Worm (Caenorhabditis elegans) whole organism, late embryonic: ENCODE data around the gene F35E12.10.

Experiments
- C38D4.7 ChIP-seq: fragments of 200-800 bp; sonication (Bioruptor generic); optimal IDR thresholded peaks from 2 replicates; lab custom pipeline; 2018; ENCODE audit warnings: mild to moderate bottlenecking, missing genetic modification characterization, moderate library complexity, missing compliant biosample characterization
- F13H6.1 ChIP-seq: sonication (generic microtip); optimal IDR thresholded peaks from 2 replicates; lab custom pipeline; 2016; ENCODE audit warnings: missing genetic modification characterization, missing compliant biosample characterization
- K02D7.2 ChIP-seq: sonication (generic microtip); optimal IDR thresholded peaks from 2 replicates; lab custom pipeline; 2017; ENCODE audit warnings: mild to moderate bottlenecking, missing genetic modification characterization, missing compliant biosample characterization
- ahr-1 ChIP-seq: sonication (generic microtip); optimal IDR thresholded peaks from 2 replicates; lab custom pipeline; 2016; ENCODE audit warnings: missing genetic modification characterization, missing compliant biosample characterization
- ama-1 ChIP-seq: fragments of 150-350 bp; optimal IDR thresholded peaks from 2 replicates; lab custom pipeline; 2014
- ceh-14 ChIP-seq: sonication (generic microtip); optimal IDR thresholded peaks from 2 replicates; lab custom pipeline; 2016; ENCODE audit warnings: missing genotype, missing genetic modification characterization, missing compliant biosample characterization
- ceh-19 ChIP-seq: fragments of 200-800 bp; sonication (Bioruptor generic); optimal IDR thresholded peaks from 2 replicates; lab custom pipeline; 2018; ENCODE audit warnings: mild to moderate bottlenecking, missing genetic modification characterization, missing compliant biosample characterization
- ceh-2 ChIP-seq: sonication (generic microtip); optimal IDR thresholded peaks from 2 replicates; lab custom pipeline; 2016; ENCODE audit warnings: missing genotype, missing genetic modification characterization, missing compliant biosample characterization
- ceh-22 ChIP-seq: sonication (generic microtip); optimal IDR thresholded peaks from 2 replicates; lab custom pipeline; 2017; ENCODE audit warnings: missing biosample characterization, missing genetic modification characterization
- ceh-24 ChIP-seq: sonication (generic microtip); optimal IDR thresholded peaks from 2 replicates; lab custom pipeline; 2016; ENCODE audit warnings: mild to moderate bottlenecking, missing genetic modification characterization, missing compliant biosample characterization
- ceh-30 ChIP-seq: fragments of 150-350 bp; optimal IDR thresholded peaks from 2 replicates; lab custom pipeline; 2014; ENCODE audit warnings: missing biosample characterization, missing genetic modification characterization
- ceh-31 ChIP-seq: sonication (generic microtip); optimal IDR thresholded peaks from 2 replicates; lab custom pipeline; 2016; ENCODE audit warnings: missing genetic modification characterization, missing compliant biosample characterization
- ceh-48 ChIP-seq: sonication (generic microtip); optimal IDR thresholded peaks from 2 replicates; lab custom pipeline; 2016; ENCODE audit warnings: missing genetic modification characterization, inconsistent platforms, missing compliant biosample characterization
- ceh-6 ChIP-seq: fragments of 200-800 bp; sonication (Bioruptor generic); optimal IDR thresholded peaks from 2 replicates; lab custom pipeline; 2018; ENCODE audit warnings: mild to moderate bottlenecking, missing genetic modification characterization, missing compliant biosample characterization
- ceh-9 ChIP-seq: sonication (generic microtip); optimal IDR thresholded peaks from 2 replicates; lab custom pipeline; 2016; ENCODE audit warnings: mild to moderate bottlenecking, missing genetic modification characterization, inconsistent platforms, missing compliant biosample characterization
- dmd-4 ChIP-seq: sonication (generic microtip); optimal IDR thresholded peaks from 2 replicates; lab custom pipeline; 2016; ENCODE audit warnings: borderline replicate concordance, missing genetic modification characterization, missing compliant biosample characterization
- dve-1 ChIP-seq: sonication (generic microtip); optimal IDR thresholded peaks from 2 replicates; lab custom pipeline; 2017; ENCODE audit warnings: antibody characterized with exemption, mild to moderate bottlenecking, missing genetic modification characterization, missing compliant biosample characterization
- elt-2 ChIP-seq: sonication (generic microtip); optimal IDR thresholded peaks from 2 replicates; lab custom pipeline; 2016; ENCODE audit warnings: missing genetic modification reagents, missing genetic modification characterization, missing compliant biosample characterization
- eyg-1 ChIP-seq: sonication (generic microtip); optimal IDR thresholded peaks from 2 replicates; lab custom pipeline; 2016; ENCODE audit warnings: missing genotype, missing genetic modification characterization, missing compliant biosample characterization
- fkh-10 ChIP-seq: fragments of 150-350 bp; optimal IDR thresholded peaks from 2 replicates; lab custom pipeline; 2014; ENCODE audit warnings: missing biosample characterization, missing genetic modification reagents, missing genetic modification characterization
- hlh-15 ChIP-seq: sonication (generic microtip); optimal IDR thresholded peaks from 2 replicates; lab custom pipeline; 2016; ENCODE audit warnings: missing genetic modification characterization, missing compliant biosample characterization
- hlh-6 ChIP-seq: sonication (generic microtip); optimal IDR thresholded peaks from 2 replicates; lab custom pipeline; 2016; ENCODE audit warnings: missing genotype, missing genetic modification characterization, missing compliant biosample characterization
- hlh-8 ChIP-seq: sonication (generic microtip); optimal IDR thresholded peaks from 2 replicates; lab custom pipeline; 2016; ENCODE audit warnings: missing genotype, missing genetic modification characterization, missing compliant biosample characterization
- lim-6 ChIP-seq: sonication (generic microtip); optimal IDR thresholded peaks from 2 replicates; lab custom pipeline; 2016; ENCODE audit warnings: missing genetic modification characterization, missing compliant biosample characterization
- lin-11 ChIP-seq: fragments of 200-800 bp; sonication (Bioruptor generic); optimal IDR thresholded peaks from 2 replicates; lab custom pipeline; 2018; ENCODE audit warnings: mild to moderate bottlenecking, missing genetic modification characterization, missing compliant biosample characterization
- madf-2 ChIP-seq: sonication (generic microtip); optimal IDR thresholded peaks from 2 replicates; lab custom pipeline; 2017; ENCODE audit warnings: missing genetic modification characterization, missing compliant biosample characterization
- mec-3 ChIP-seq: sonication (generic microtip); optimal IDR thresholded peaks from 2 replicates; lab custom pipeline; 2016; ENCODE audit warnings: borderline replicate concordance, missing genetic modification characterization, missing compliant biosample characterization
- nhr-11 ChIP-seq: fragments of 150-350 bp; optimal IDR thresholded peaks from 2 replicates; lab custom pipeline; 2014; ENCODE audit warnings: missing biosample characterization, missing genetic modification characterization
- nhr-232 ChIP-seq: sonication (generic microtip); optimal IDR thresholded peaks from 2 replicates; lab custom pipeline; 2016; ENCODE audit warnings: missing genetic modification characterization, missing compliant biosample characterization
- npax-4 ChIP-seq: sonication (generic microtip); optimal IDR thresholded peaks from 2 replicates; lab custom pipeline; 2016; ENCODE audit warnings: missing genetic modification characterization, missing compliant biosample characterization
- odd-2 ChIP-seq: sonication (generic microtip); optimal IDR thresholded peaks from 2 replicates; lab custom pipeline; 2017; ENCODE audit warnings: antibody characterized with exemption, mild to moderate bottlenecking, missing genetic modification characterization, missing compliant biosample characterization
- pat-9 ChIP-seq: fragments of 200-800 bp; sonication (Bioruptor generic); optimal IDR thresholded peaks from 2 replicates; lab custom pipeline; 2018; ENCODE audit warnings: mild to moderate bottlenecking, missing genetic modification characterization, moderate library complexity, missing compliant biosample characterization
- pax-1 ChIP-seq: fragments of 150-350 bp; optimal IDR thresholded peaks from 2 replicates; lab custom pipeline; 2014; ENCODE audit warnings: missing biosample characterization, missing genetic modification characterization
- pqm-1 ChIP-seq: sonication (generic microtip); optimal IDR thresholded peaks from 2 replicates; lab custom pipeline; 2016; ENCODE audit warnings: missing genetic modification characterization, missing compliant biosample characterization
- ref-2 ChIP-seq: sonication (generic microtip); optimal IDR thresholded peaks from 2 replicates; lab custom pipeline; 2016; ENCODE audit warnings: missing genetic modification characterization, missing compliant biosample characterization
- rnt-1 ChIP-seq: sonication (generic microtip); optimal IDR thresholded peaks from 2 replicates; lab custom pipeline; 2016; ENCODE audit warnings: missing genetic modification characterization, missing compliant biosample characterization
- sdc-2 ChIP-seq: sonication (generic microtip); optimal IDR thresholded peaks from 2 replicates; lab custom pipeline; 2016; ENCODE audit warnings: missing genotype, missing genetic modification characterization, missing compliant biosample characterization
- sox-2 ChIP-seq: fragments of 200-800 bp; sonication (Bioruptor generic); IDR thresholded peaks from 2 replicates; pipeline ENCODE4 v1.3.6; 2022; ENCODE audit warnings: missing genetic modification reagents, missing genetic modification characterization, missing compliant biosample characterization
- sox-4 ChIP-seq: sonication (generic microtip); optimal IDR thresholded peaks from 2 replicates; lab custom pipeline; 2017; ENCODE audit warnings: mild to moderate bottlenecking, missing genetic modification characterization, inconsistent platforms, missing compliant biosample characterization
- tbx-2 ChIP-seq: sonication (generic microtip); optimal IDR thresholded peaks from 2 replicates; lab custom pipeline; 2016; ENCODE audit warnings: missing genetic modification characterization, missing compliant biosample characterization
- tbx-7 ChIP-seq: sonication (generic microtip); optimal IDR thresholded peaks from 2 replicates; lab custom pipeline; 2016; ENCODE audit warnings: missing genotype, missing genetic modification characterization, missing compliant biosample characterization
- unc-3 ChIP-seq, 2 experiments: fragments of 200-800 bp in 1 of 2; sonication (Bioruptor generic) in 1 of 2; sonication (generic microtip) in 1 of 2; conservative IDR thresholded peaks in 1 of 2; optimal IDR thresholded peaks in 1 of 2; 2 replicates each; pipeline versions ENCODE4 v1.3.6 to Lab custom; 2016 to 2022; ENCODE audit warnings: missing compliant biosample characterization in 2 of 2, missing genetic modification characterization in 2 of 2, missing genetic modification reagents in 1 of 2
- unc-42 ChIP-seq: sonication (generic microtip); optimal IDR thresholded peaks from 2 replicates; lab custom pipeline; 2016; ENCODE audit warnings: missing genotype, missing genetic modification characterization, missing compliant biosample characterization
- zip-5 ChIP-seq: sonication (generic microtip); optimal IDR thresholded peaks from 2 replicates; lab custom pipeline; 2016; ENCODE audit warnings: missing genetic modification characterization, missing compliant biosample characterization

The F35E12.10 gene

ce11 chrV:13725574-13725973 lies 23.0 kb downstream of the F35E12.10 start, which contains the start of gene fbxa-181:
fbxa-181 (plus strand) TSS chrV:13725874.
- TF ChIP-seq ceh-14, result no peak
- no peak for TF ChIP-seq npax-4
- no peak for TF ChIP-seq ahr-1 (tag; lab: Kevin White, UChicago)
- no peak for TF ChIP-seq tbx-7

ce11 chrV:13724781-13725180 lies 23.8 kb downstream of the F35E12.10 start, which contains the start of gene F35E12.2:
F35E12.2 (minus strand) TSS chrV:13724881.
- TF ChIP-seq lim-6 (tag; lab: Kevin White, UChicago) (no peak), C38D4.7 (GFP tag; lab: Kevin White, UChicago) (no peak), K02D7.2 (tag; lab: Kevin White, UChicago) (no peak), lin-11 (tag; lab: Kevin White, UChicago) (no peak), ceh-19 (GFP tag; lab: Kevin White, UChicago) (no peak), ceh-22 (tag; lab: Kevin White, UChicago) (no peak), dmd-4 (tag; lab: Kevin White, UChicago) (no peak), zip-5 (tag; lab: Kevin White, UChicago) (no peak), ceh-31 (tag; lab: Kevin White, UChicago) (no peak), ama-1 (lab: Kevin White, UChicago) (no peak), npax-4 (no peak), F13H6.1 (tag; lab: Kevin White, UChicago) (no peak), ceh-6 (GFP tag; lab: Kevin White, UChicago) (no peak), pat-9 (no peak), ref-2 (tag; lab: Kevin White, UChicago) (no peak), ceh-30 (tag; lab: Kevin White, UChicago) (no peak), odd-2 (tag; lab: Kevin White, UChicago) (no peak), ceh-2 (tag; lab: Kevin White, UChicago) (no peak)
- TF ChIP-seq, all 69 proteins: peak for 0

ce11 chrV:13716531-13716930 lies 32.0 kb downstream of the F35E12.10 start, which contains the start of gene T01D3.6:
T01D3.6 (plus strand) TSS chrV:13716824.
- TF ChIP-seq fkh-10 (GFP tag; lab: Kevin White, UChicago) (no peak), mec-3 (no peak), F13H6.1 (tag; lab: Kevin White, UChicago) (no peak), lin-11 (tag; lab: Kevin White, UChicago) (no peak), pqm-1 (no peak), hlh-8 (tag; lab: Kevin White, UChicago) (no peak), C38D4.7 (GFP tag; lab: Kevin White, UChicago) (no peak), K02D7.2 (tag; lab: Kevin White, UChicago) (no peak), sox-2 (GFP tag; lab: Robert Waterston, UW) (no peak), nhr-232 (tag; lab: Kevin White, UChicago) (no peak)

- no peak for TF ChIP-seq C38D4.7 (GFP tag; lab: Kevin White, UChicago)
- TF ChIP-seq ceh-48 (tag; lab: Kevin White, UChicago), result no peak
- no peak for TF ChIP-seq fkh-10 (GFP tag; lab: Kevin White, UChicago)
- no peak for TF ChIP-seq ceh-22 (tag; lab: Kevin White, UChicago)
- TF ChIP-seq tbx-7, result peak; percentile 95
- no peak for TF ChIP-seq nhr-11
- peak; percentile 89 for TF ChIP-seq pqm-1
- peak; percentile 92 for TF ChIP-seq rnt-1 (tag; lab: Kevin White, UChicago)
- TF ChIP-seq elt-2 (tag; lab: Kevin White, UChicago), result peak; percentile 85
- peak; percentile 22 for TF ChIP-seq madf-2 (tag; lab: Kevin White, UChicago)
- TF ChIP-seq sox-4, result no peak
- TF ChIP-seq unc-3 (GFP tag; conservative IDR thresholded peaks at IDR 0.05; lab: Robert Waterston, UW), result peak; percentile 70
- peak; percentile 73 for TF ChIP-seq unc-3 (tag; optimal IDR thresholded peaks at IDR 0.05; lab: Kevin White, UChicago)
- peak; percentile 22 for TF ChIP-seq ceh-19 (GFP tag; lab: Kevin White, UChicago)
- peak; percentile 51 for TF ChIP-seq sdc-2 (tag; lab: Kevin White, UChicago)
- no peak for TF ChIP-seq ceh-9 (tag; lab: Kevin White, UChicago)
- TF ChIP-seq mec-3, result peak; percentile 88
- TF ChIP-seq unc-42 (tag; lab: Kevin White, UChicago), result peak; percentile 98
- TF ChIP-seq hlh-15 (tag; lab: Kevin White, UChicago), result peak; percentile 79
- TF ChIP-seq eyg-1 (tag; lab: Kevin White, UChicago), result no peak
- TF ChIP-seq dve-1 (tag; lab: Kevin White, UChicago), result no peak
- peak; percentile 43 for TF ChIP-seq dmd-4 (tag; lab: Kevin White, UChicago)
- no peak for TF ChIP-seq pax-1 (tag; lab: Kevin White, UChicago)
- TF ChIP-seq nhr-232 (tag; lab: Kevin White, UChicago), result no peak
- TF ChIP-seq odd-2 (tag; lab: Kevin White, UChicago), result no peak
- TF ChIP-seq hlh-6, result peak; percentile 41
- peak; percentile 98 for TF ChIP-seq tbx-2 (tag; lab: Kevin White, UChicago)
- peak; percentile 24 for TF ChIP-seq ceh-6 (GFP tag; lab: Kevin White, UChicago)
- no peak for TF ChIP-seq ceh-24 (tag; lab: Kevin White, UChicago)
- TF ChIP-seq npax-4, result no peak
These were observed 33.3 kb downstream of the F35E12.10 start, which contains the start of gene zipt-9 for ce11 chrV:13715223-13715686. zipt-9 (minus strand) TSS chrV:13715273.
